Worm (Caenorhabditis elegans): ENCODE measurements around the gene F22B5.6.
"Not testable (repeated sequence)": the region's sequence is repeated elsewhere in the genome, so short reads cannot be mapped to it uniquely, and the experiment has no call there.

The F22B5.6 gene

DNA sequence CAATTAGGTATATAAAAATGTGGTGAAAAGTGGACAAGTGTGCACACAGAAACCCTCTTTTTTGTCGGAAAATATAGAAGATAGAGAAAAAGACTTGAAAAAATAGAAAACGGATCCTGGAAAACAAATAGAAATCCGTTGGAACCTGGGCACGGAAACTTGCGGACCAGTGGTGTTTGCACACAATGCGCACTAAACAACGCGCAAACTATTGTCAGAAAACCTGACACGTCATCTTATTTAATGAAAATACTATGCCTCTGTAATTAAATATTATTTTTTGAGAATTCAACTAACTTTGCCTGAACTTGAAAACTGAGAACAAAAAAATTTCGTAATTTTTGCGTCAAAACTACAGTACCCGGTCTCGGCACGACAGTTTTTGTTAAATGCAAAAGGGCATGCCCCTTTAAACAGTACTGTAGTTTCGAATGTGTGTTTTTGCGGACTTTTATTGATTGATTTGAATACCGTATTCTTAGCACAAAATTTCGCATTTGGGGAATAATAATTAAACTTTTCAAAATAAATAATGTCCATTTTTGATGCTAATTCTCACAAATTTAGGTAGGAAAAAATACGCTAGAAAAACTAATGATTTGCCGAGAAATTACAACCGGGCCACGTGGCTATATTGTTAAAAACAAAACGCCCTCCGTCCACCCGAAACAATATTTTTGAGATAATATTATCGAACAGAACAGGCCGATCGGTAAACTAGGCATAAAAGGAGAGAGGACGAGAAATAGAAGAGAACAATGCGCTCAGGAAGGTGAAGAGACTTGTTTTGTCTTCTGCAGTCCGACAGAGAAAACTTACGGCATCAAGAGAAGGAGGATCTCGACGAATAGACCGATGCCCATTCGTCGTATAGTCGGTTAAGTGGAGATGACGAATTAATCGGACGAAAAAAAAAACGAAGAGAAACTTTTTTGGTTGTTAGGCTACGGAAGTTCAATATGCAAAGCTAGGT is 26.8 kb downstream of the F22B5.6 start:
- TF ChIP-seq cog-1 (tag; optimal IDR thresholded peaks at IDR 0.05) (no peak), flt-1 (GFP tag; IDR thresholded peaks at IDR 0.05) (no peak), ztf-29 (GFP tag; IDR thresholded peaks at IDR 0.05) (no peak), T22C8.4 (GFP tag; IDR thresholded peaks at IDR 0.05) (no peak), med-1 (GFP tag; optimal IDR thresholded peaks at IDR 0.05; ENCODE audit: insufficient read depth) (no peak), ztf-23 (GFP tag; IDR thresholded peaks at IDR 0.05) (no peak), klf-2 (GFP tag; conservative IDR thresholded peaks at IDR 0.05) (no peak), tab-1 (GFP tag; IDR thresholded peaks at IDR 0.05) (no peak), ref-1 (GFP tag; conservative IDR thresholded peaks at IDR 0.05) (no peak)

DNA sequence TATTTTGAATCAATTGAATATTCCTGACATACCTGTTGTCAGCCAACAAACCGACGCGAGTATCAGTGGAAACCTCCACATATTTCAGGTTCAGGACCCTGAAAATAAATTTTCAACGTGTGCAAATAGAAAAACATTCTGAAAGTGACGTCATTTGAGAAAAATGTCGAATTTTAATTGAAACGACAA is 27.3 kb downstream of the F22B5.6 start, which contains the start of gene F14E5.2:
TSS of gene F14E5.2 (minus strand) at position 101 of the 189 bp plus-strand sequence.
- no peak for TF ChIP-seq ref-1 (GFP tag; conservative IDR thresholded peaks at IDR 0.05)
- TF ChIP-seq klf-2 (GFP tag; conservative IDR thresholded peaks at IDR 0.05), result no peak
- TF ChIP-seq flt-1 (GFP tag; IDR thresholded peaks at IDR 0.05), result no peak
- TF ChIP-seq ztf-29 (GFP tag; IDR thresholded peaks at IDR 0.05), result no peak
- TF ChIP-seq T22C8.4 (GFP tag; IDR thresholded peaks at IDR 0.05), result no peak
- TF ChIP-seq tab-1 (GFP tag; IDR thresholded peaks at IDR 0.05), result no peak
- no peak for TF ChIP-seq ztf-23 (GFP tag; IDR thresholded peaks at IDR 0.05)
- no peak for TF ChIP-seq cog-1 (tag; optimal IDR thresholded peaks at IDR 0.05)
- no peak for TF ChIP-seq med-1 (GFP tag; optimal IDR thresholded peaks at IDR 0.05; ENCODE audit: insufficient read depth)

DNA sequence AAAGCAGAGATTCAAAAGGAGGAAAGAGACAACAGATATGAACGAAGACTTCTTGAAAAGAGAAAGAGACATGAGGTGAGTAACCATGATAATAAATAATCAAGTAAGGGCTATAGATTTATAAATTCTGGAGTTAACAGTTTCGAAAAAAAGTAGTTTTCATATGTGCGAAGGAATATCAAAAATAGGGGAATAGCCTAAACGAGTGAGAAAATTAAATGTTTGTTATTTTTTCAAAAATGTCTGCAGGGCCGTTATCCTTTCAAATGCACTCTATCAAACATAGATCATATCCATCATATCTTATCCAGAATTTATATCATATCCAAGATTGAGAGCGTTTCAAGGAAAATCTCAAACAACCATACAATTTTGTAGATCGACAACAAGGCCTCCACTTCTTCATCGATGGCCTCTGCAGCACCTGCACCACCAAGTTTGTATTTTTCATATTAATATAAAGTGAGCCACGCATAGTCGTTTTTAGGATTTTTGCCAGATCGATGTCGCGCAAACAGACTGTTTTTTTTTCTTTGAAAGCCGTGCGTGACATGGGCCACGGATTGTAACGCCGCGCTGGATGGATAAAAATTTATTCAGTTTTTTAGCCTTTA is 35.1 kb downstream of the F22B5.6 start:
- TF ChIP-seq klf-2 (GFP tag; conservative IDR thresholded peaks at IDR 0.05) (no peak), tab-1 (GFP tag; IDR thresholded peaks at IDR 0.05) (no peak), med-1 (GFP tag; optimal IDR thresholded peaks at IDR 0.05; ENCODE audit: insufficient read depth) (no peak), T22C8.4 (GFP tag; IDR thresholded peaks at IDR 0.05) (no peak), ztf-23 (GFP tag; IDR thresholded peaks at IDR 0.05) (no peak), ref-1 (GFP tag; conservative IDR thresholded peaks at IDR 0.05) (no peak), flt-1 (GFP tag; IDR thresholded peaks at IDR 0.05) (no peak), cog-1 (tag; optimal IDR thresholded peaks at IDR 0.05) (no peak), ztf-29 (GFP tag; IDR thresholded peaks at IDR 0.05) (no peak)

DNA sequence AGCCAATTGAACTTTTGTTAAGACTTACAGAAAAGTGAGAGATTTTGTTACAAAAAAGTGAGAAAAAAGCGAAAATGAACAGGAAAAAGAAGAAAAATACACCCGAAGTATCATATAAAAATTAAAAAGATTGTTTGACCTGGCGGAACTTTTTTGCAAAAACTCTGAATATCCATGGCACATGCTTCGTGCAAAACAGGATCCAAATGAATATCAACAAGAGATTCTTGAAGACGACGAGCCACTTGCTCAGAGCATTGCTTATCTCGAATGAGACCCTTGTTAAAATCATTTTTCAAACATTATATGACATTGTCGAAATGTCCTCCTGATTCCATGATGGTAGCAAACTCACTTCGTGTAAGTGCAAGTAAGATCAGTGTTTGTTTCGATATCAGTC is 36.2 kb downstream of the F22B5.6 start, which contains the start of gene F14E5.8:
TSS of gene F14E5.8 (plus strand) at position 301 of the 400 bp plus-strand sequence.
- not testable (repeated sequence) for TF ChIP-seq klf-2 (GFP tag; conservative IDR thresholded peaks at IDR 0.05); med-1 (GFP tag; optimal IDR thresholded peaks at IDR 0.05; ENCODE audit: insufficient read depth); ref-1 (GFP tag; conservative IDR thresholded peaks at IDR 0.05)

DNA sequence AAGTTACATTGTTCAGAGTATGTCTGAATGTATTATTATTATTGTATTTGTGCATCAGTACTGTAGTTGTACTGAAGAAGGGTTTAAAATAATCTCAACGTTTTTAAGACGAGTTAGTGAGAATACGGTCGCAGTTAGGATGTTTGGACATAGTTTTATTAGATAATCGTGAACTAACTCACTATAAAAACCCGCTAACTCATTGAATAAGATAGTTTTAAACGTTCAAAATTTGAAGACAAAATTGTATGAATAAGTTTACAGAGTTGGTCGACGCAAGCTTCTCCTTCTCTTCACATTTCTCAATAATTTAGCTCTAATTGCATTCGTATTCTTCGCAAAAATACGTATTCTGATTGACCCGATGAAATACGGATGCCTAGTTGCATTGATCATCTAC is 37.0 kb downstream of the F22B5.6 start:
- TF ChIP-seq flt-1 (GFP tag; IDR thresholded peaks at IDR 0.05) (no peak), T22C8.4 (GFP tag; IDR thresholded peaks at IDR 0.05) (no peak), ref-1 (GFP tag; conservative IDR thresholded peaks at IDR 0.05) (no peak), med-1 (GFP tag; optimal IDR thresholded peaks at IDR 0.05; ENCODE audit: insufficient read depth) (no peak), ztf-29 (GFP tag; IDR thresholded peaks at IDR 0.05) (no peak), tab-1 (GFP tag; IDR thresholded peaks at IDR 0.05) (no peak), klf-2 (GFP tag; conservative IDR thresholded peaks at IDR 0.05) (no peak), ztf-23 (GFP tag; IDR thresholded peaks at IDR 0.05) (no peak), cog-1 (tag; optimal IDR thresholded peaks at IDR 0.05) (no peak)

DNA sequence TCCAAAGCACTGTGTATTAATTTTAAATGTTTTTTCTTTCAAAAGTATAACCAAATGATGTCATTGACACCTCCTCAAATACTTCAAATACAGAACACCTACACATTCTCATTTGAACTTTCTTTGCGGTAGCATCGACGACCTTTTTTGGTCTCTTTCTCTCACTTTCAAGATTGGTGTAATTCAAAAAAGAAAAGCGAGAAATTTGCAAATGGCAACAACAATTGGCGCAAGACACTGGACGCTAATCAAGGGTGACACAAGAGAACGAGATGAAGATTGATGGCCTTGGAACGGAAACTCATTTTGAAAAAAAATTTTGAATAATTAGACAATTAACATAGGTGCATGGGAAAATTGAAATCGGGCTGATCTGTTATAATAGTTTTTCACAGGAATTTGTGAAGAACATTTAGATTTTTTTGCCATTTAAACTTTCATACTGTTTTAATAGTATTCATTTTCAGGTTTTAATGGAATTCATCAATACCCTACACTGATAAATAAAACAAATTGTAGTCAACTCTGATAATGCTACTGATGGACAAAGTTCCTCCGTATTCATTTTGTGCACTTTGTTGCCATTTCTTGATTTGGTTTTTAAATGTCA is 38.8 kb downstream of the F22B5.6 start, which contains the start of gene fdgt-2:
TSS of gene fdgt-2 (plus strand) at position 560 of the 610 bp plus-strand sequence.
- TF ChIP-seq flt-1 (GFP tag; IDR thresholded peaks at IDR 0.05) (no peak), T22C8.4 (GFP tag; IDR thresholded peaks at IDR 0.05) (no peak), med-1 (GFP tag; optimal IDR thresholded peaks at IDR 0.05; ENCODE audit: insufficient read depth) (no peak), klf-2 (GFP tag; conservative IDR thresholded peaks at IDR 0.05) (no peak), ztf-29 (GFP tag; IDR thresholded peaks at IDR 0.05) (no peak), ref-1 (GFP tag; conservative IDR thresholded peaks at IDR 0.05) (no peak), ztf-23 (GFP tag; IDR thresholded peaks at IDR 0.05) (no peak), cog-1 (tag; optimal IDR thresholded peaks at IDR 0.05) (no peak), tab-1 (GFP tag; IDR thresholded peaks at IDR 0.05) (no peak)

DNA sequence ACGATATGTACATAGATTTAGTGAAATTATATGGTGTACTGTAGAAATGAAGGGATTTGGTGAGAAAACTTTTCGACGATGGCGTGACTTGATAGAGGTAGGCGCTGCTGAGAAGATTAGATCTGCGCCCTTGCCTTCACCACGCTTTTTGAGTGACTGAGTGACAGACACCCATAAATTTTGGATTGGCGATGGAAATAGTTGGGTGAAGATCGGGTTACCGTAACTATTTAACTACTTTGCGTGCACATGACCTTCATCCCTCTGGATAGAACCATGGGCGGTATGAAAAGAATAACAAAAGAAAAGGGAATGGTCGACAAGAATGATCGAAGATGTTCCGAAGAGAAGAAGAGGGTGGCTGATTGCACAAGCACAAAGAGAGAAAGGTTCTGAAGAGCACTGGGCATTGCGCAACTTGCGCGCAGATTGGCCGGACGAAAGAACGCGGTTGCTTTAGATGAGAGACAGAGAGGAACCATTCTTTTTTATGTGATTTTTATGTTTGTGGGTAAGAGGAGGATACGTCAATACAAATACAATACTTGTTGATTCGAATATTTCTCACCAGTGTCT is 40.4 kb downstream of the F22B5.6 start:
- peak; percentile 54; the same call in 1 of the 2 replicates for TF ChIP-seq ztf-29 (GFP tag; IDR thresholded peaks at IDR 0.05)
- 0 out of 2 replicates have a peak, but pooled peaks have one; percentile 49 for TF ChIP-seq flt-1 (GFP tag; IDR thresholded peaks at IDR 0.05)
- TF ChIP-seq ztf-23 (GFP tag; IDR thresholded peaks at IDR 0.05), result no peak
- no peak for TF ChIP-seq tab-1 (GFP tag; IDR thresholded peaks at IDR 0.05)
- TF ChIP-seq T22C8.4 (GFP tag; IDR thresholded peaks at IDR 0.05), result no peak

DNA sequence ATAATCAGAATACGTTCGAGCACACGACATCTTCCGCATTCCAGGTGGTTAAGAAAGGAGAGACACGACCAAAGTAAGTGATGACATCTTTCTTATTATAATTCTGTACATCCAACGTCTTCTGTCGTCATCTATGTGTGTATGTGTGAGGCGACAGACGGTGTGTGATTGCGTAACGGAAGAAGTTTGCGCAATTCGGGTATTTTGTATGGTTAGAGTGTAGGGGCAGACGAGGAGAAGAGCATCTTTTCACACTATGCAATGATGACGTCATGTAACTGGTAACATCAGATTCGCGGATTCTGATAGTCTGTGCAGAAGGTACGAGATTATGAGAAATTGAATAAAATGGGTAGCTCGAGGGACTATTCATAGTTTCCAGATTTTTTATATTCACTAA is 41.0 kb downstream of the F22B5.6 start:
- TF ChIP-seq T22C8.4 (GFP tag; IDR thresholded peaks at IDR 0.05) (no peak), cog-1 (tag; optimal IDR thresholded peaks at IDR 0.05) (no peak), klf-2 (GFP tag; conservative IDR thresholded peaks at IDR 0.05) (no peak), ztf-23 (GFP tag; IDR thresholded peaks at IDR 0.05) (no peak), flt-1 (GFP tag; IDR thresholded peaks at IDR 0.05) (no peak), tab-1 (GFP tag; IDR thresholded peaks at IDR 0.05) (no peak), med-1 (GFP tag; optimal IDR thresholded peaks at IDR 0.05; ENCODE audit: insufficient read depth) (no peak)

DNA sequence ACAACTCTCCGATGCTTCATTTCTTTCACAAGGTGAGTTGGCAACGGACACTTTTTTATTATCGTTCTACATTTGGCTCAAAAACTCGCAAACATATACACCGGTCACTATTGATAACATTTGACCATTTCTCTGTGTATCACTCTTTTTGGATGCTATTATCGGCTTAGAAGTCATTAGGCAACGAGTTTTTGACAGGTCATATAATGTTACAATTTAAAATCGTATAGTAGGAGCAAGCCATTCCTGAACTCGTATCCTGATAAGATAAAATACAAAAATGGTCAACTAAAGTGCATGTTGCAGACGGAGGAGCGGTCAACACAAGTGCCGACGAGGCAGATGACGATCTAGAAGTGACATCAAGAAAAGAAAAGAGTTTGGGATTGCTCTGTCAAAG is 43.1 kb downstream of the F22B5.6 start:
- TF ChIP-seq flt-1 (GFP tag; IDR thresholded peaks at IDR 0.05) (no peak), ref-1 (GFP tag; conservative IDR thresholded peaks at IDR 0.05) (no peak), med-1 (GFP tag; optimal IDR thresholded peaks at IDR 0.05; ENCODE audit: insufficient read depth) (no peak), T22C8.4 (GFP tag; IDR thresholded peaks at IDR 0.05) (no peak), tab-1 (GFP tag; IDR thresholded peaks at IDR 0.05) (no peak), ztf-23 (GFP tag; IDR thresholded peaks at IDR 0.05) (no peak), klf-2 (GFP tag; conservative IDR thresholded peaks at IDR 0.05) (no peak), cog-1 (tag; optimal IDR thresholded peaks at IDR 0.05) (no peak), ztf-29 (GFP tag; IDR thresholded peaks at IDR 0.05) (no peak)

Data from whole organism, midembryonic.